Fruit fly (Drosophila melanogaster): ENCODE data around the gene Hyls1.

Hyls1 gene

DNA sequence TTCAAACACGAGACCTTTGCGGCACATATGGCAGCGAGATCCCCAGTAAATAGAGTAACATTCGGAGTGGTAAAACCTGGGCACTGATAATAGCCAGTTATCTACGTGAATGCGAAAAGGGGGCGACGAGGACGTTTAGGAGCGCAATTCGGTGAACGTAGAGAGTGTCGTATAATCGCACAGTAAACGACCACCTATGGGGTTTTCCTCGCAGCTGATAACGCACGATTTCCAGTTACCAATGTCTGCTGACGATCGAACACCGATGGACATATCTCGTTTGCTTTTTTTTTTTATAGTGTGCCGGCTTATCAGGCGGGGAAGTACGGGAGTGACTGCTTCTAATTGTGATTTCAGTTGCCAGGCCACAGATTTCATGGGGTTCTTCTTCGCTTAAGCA, 32.7 kb downstream of the Hyls1 start (continued):
- peak; percentile 90 for TF ChIP-seq mirr (GFP tag; optimal IDR thresholded peaks at IDR 0.05)
- TF ChIP-seq NC2α (GFP tag; optimal IDR thresholded peaks at IDR 0.05) = no peak
- TF ChIP-seq chinmo (GFP tag; IDR thresholded peaks at IDR 0.05; ENCODE audit: partially characterized antibody) = 0 out of 4 replicates have a peak, but pooled peaks have one; percentile 49
- TF ChIP-seq fru (optimal IDR thresholded peaks at IDR 0.05) = no peak
- TF ChIP-seq mld (GFP tag; IDR thresholded peaks at IDR 0.05; ENCODE audit: partially characterized antibody) = no peak
- TF ChIP-seq Hey (tag; optimal IDR thresholded peaks at IDR 0.05) = peak; percentile 22
- TF ChIP-seq CG17359 (tag; optimal IDR thresholded peaks at IDR 0.05) = no peak
- TF ChIP-seq lab (GFP tag; optimal IDR thresholded peaks at IDR 0.05) = peak; percentile 63
- TF ChIP-seq GATAe (GFP tag; conservative IDR thresholded peaks at IDR 0.05) = peak; percentile 66
- peak; percentile 2 for TF ChIP-seq CG15514 (GFP tag; optimal IDR thresholded peaks at IDR 0.05)
- TF ChIP-seq CG3281 (GFP tag; optimal IDR thresholded peaks at IDR 0.05) = peak; percentile 5
- TF ChIP-seq Med (GFP tag) = peak; percentile 56
- no peak for TF ChIP-seq CG8290 (GFP tag; optimal IDR thresholded peaks at IDR 0.05)
- TF ChIP-seq CG8290 (tag; optimal IDR thresholded peaks at IDR 0.05) = peak in 1 of 2 experiments; percentile 32
- no peak for TF ChIP-seq chif (GFP tag; optimal IDR thresholded peaks at IDR 0.05)

DNA sequence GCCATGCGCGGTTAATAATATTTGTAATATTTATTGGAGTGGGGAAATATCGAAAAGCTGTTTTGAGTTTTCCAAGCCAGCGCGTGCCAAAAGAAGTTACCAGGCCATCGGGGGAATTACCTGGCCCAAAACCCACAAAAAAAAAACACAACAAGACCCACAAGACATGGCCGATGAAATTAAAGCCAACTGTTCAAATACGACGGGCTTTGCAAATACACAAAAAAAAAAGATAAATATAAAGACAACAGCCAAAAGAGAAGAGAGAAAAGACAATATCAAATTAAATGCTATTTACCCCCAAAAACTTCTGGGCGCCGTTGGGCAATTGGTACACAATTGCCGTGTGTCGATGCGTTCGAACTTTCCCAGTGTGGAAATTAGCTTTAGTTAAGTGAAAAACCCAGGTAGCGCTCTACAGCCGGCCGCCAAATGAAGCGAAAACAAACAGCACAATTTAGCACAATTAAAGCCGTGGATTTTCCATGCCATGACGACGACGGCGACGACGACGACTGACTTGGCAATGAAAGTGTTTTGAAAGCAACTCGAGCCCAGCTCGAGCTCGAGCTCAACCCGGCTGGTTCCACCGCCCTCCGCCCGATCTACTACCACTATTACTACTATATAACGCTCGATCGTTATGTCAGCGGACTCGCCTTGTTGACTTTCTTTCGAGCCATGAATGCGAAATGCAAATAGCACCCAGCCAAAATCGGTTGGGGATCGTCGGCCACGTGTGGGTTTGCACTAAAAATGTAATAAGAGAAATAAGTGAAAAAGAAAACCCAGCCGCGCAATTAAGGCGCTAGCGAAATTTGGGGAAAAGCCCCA, 34.4 kb downstream of the Hyls1 start:
- TF ChIP-seq trh (GFP tag; optimal IDR thresholded peaks at IDR 0.05) = no peak
- peak; percentile 16; the same call in 1 of the 3 replicates for TF ChIP-seq sr (GFP tag; IDR thresholded peaks at IDR 0.05)
- no peak for TF ChIP-seq sim (GFP tag; IDR thresholded peaks at IDR 0.05)
- no peak for TF ChIP-seq D19A (tag; optimal IDR thresholded peaks at IDR 0.05)
- TF ChIP-seq insv (GFP tag; optimal IDR thresholded peaks at IDR 0.05) = peak in 1 of 2 experiments; percentile 40
- TF ChIP-seq CG11456 (GFP tag; IDR thresholded peaks at IDR 0.05) = no peak
- peak; percentile 58 for TF ChIP-seq CG2875 (GFP tag; optimal IDR thresholded peaks at IDR 0.05)
- TF ChIP-seq lov (optimal IDR thresholded peaks at IDR 0.05) = no peak
- no peak; the same call in 2 of the 3 replicates for TF ChIP-seq lov (GFP tag; IDR thresholded peaks at IDR 0.05)
- TF ChIP-seq CG6683 (GFP tag; optimal IDR thresholded peaks at IDR 0.05) = no peak
- TF ChIP-seq cwo (GFP tag; optimal IDR thresholded peaks at IDR 0.05) = no peak
- TF ChIP-seq CG11696 (GFP tag; IDR thresholded peaks at IDR 0.05) = peak; percentile 56; the same call in 1 of the 2 replicates
- no peak for TF ChIP-seq CTCF (GFP tag; optimal IDR thresholded peaks at IDR 0.05)
- no peak for TF ChIP-seq Oli (tag; optimal IDR thresholded peaks at IDR 0.05)
- no peak for TF ChIP-seq CG30431 (GFP tag; optimal IDR thresholded peaks at IDR 0.05)
- TF ChIP-seq Optix (GFP tag; IDR thresholded peaks at IDR 0.05) = no peak
- 0 out of 3 replicates have a peak, but pooled peaks have one; percentile 11 for TF ChIP-seq zfh1 (GFP tag; IDR thresholded peaks at IDR 0.05)
- peak; percentile 22 for TF ChIP-seq ewg (GFP tag; optimal IDR thresholded peaks at IDR 0.05)
- TF ChIP-seq Dref (GFP tag; IDR thresholded peaks at IDR 0.05) = no peak
- TF ChIP-seq shn (GFP tag; optimal IDR thresholded peaks at IDR 0.05) = no peak
- TF ChIP-seq eyg (GFP tag; optimal IDR thresholded peaks at IDR 0.05) = peak; percentile 40
- TF ChIP-seq HLH54F (GFP tag; optimal IDR thresholded peaks at IDR 0.05) = no peak
- no peak for TF ChIP-seq CG17361 (GFP tag; IDR thresholded peaks at IDR 0.05)
- no peak for TF ChIP-seq Nf-YC (tag; optimal IDR thresholded peaks at IDR 0.05)
- no peak for TF ChIP-seq yki (optimal IDR thresholded peaks at IDR 0.05)
- no peak for TF ChIP-seq tin (GFP tag; optimal IDR thresholded peaks at IDR 0.05)
- no peak for TF ChIP-seq CG12219 (GFP tag; optimal IDR thresholded peaks at IDR 0.05)
- TF ChIP-seq CG10321 (GFP tag; IDR thresholded peaks at IDR 0.05) = no peak
- no peak for TF ChIP-seq sc (optimal IDR thresholded peaks at IDR 0.05)
- no peak for TF ChIP-seq sc (GFP tag; optimal IDR thresholded peaks at IDR 0.05)
- TF ChIP-seq en (GFP tag; optimal IDR thresholded peaks at IDR 0.05) = peak; percentile 34
- TF ChIP-seq fru (optimal IDR thresholded peaks at IDR 0.05) = no peak
- TF ChIP-seq otp (GFP tag; IDR thresholded peaks at IDR 0.05) = peak; percentile 36; the same call in 1 of the 3 replicates
- peak; percentile 36; the same call in 1 of the 2 replicates for TF ChIP-seq Nf-YA (GFP tag; IDR thresholded peaks at IDR 0.05)
- no peak for TF ChIP-seq CG5245 (GFP tag; optimal IDR thresholded peaks at IDR 0.05)
- no peak for TF ChIP-seq Hr51 (GFP tag; optimal IDR thresholded peaks at IDR 0.05)
- no peak for TF ChIP-seq nmo (GFP tag; optimal IDR thresholded peaks at IDR 0.05)
